Fruit fly (Drosophila melanogaster): ENCODE measurements around the gene X11Lbeta.

The X11Lbeta gene

DNA sequence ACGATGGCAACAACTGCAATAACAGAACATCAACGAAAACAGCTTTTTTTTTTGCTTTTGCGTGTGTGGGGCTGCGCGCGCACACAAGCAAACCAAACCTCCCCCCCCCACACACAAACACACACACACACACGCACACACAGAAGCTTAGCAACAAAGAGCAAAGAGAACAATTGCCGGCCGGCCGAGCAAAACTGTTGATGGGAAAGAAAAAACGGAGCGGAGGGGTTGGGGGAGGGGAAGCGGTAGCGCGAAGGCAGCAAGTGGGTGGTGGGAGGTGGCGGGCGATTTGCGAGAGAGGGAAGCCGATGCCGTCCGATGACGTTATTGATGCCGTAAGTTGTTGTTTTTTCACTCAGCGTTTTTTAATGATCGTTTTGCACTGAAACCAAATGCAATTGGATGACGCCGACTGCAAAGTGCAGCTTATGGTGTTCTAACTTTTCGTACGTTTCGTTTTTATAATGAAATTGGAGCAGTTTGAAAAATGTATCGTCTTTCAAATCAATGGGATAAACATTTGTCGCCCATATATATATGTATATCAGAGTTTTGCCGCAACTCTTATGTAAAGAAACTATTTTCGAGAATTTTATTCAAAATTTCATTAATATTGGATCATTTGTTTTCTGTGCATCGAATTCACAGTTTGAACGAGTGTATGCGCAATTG, 108.3 kb downstream of the X11Lbeta start:
- TF ChIP-seq pan (optimal IDR thresholded peaks at IDR 0.05) (no peak), Dll (optimal IDR thresholded peaks at IDR 0.05) (peak; percentile 64)

dm6 chrX:10737422-10738150, 110.0 kb downstream of the X11Lbeta start:
- TF ChIP-seq EcR (GFP tag; optimal IDR thresholded peaks at IDR 0.05): no peak
- TF ChIP-seq Dll (optimal IDR thresholded peaks at IDR 0.05): no peak
- TF ChIP-seq psq (optimal IDR thresholded peaks at IDR 0.05): no peak
- no peak for TF ChIP-seq CG8478 (optimal IDR thresholded peaks at IDR 0.05)
- no peak for TF ChIP-seq pan (optimal IDR thresholded peaks at IDR 0.05)
- TF ChIP-seq usp (GFP tag; optimal IDR thresholded peaks at IDR 0.05): no peak

DNA sequence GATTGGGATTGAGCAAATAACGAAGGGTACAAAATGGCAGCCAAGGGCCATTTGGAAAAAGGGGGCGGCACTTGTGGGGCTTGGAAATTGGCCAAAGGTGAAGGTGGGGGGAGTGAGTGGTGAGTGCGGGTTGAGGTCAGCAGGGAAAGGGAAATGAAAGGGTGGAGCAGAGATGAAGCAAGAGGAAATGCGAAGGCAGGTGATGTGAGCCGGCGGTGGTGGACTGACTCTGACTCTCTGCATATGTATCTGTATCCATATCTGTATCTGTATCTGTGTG, 110.6 kb downstream of the X11Lbeta start:
- TF ChIP-seq Dll (optimal IDR thresholded peaks at IDR 0.05) (peak; percentile 48), usp (GFP tag; optimal IDR thresholded peaks at IDR 0.05) (no peak)

dm6 chrX:10738835-10739371, 111.4 kb downstream of the X11Lbeta start:
- TF ChIP-seq Dll (optimal IDR thresholded peaks at IDR 0.05) (peak; percentile 57), usp (GFP tag; optimal IDR thresholded peaks at IDR 0.05) (no peak)

DNA sequence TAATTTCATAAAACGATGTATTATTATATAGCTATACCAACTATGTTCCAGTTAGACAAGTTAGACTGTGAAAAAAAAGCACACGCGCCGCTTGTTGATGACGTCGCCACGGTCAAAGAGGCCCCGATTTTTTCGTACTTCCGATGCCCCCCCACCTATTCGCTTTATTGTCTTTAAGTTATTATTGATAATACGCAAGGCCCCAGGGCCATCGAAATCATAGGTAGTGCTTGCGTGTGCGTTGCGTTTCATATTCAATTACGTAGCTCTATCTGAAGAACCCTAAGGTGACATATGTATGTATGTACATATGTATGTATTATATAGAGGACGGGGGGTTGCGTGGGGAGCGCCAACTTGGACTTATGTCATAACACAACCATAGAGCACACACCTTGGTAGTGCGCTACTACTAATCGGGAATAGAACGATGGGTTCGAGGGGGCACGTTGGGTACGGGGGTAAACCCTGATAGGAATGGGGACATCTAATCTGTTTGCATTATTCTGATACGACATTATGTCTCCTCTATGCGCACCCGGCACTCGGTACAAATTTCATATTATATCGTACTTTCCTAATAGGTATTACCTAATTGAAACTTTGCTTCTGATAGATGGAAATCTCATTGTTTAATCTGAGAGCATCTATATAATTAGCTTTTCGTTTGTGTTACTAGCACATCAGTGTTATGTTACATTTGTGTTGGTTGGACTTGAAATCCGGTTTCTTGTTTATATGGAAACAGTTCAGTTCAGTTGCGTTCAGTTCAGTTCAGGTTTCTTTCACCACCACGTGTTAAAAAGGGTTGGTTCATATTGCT, 112.3 kb downstream of the X11Lbeta start:
- TF ChIP-seq usp (GFP tag; optimal IDR thresholded peaks at IDR 0.05) (no peak), psq (optimal IDR thresholded peaks at IDR 0.05) (no peak), CG8478 (optimal IDR thresholded peaks at IDR 0.05) (no peak), pan (optimal IDR thresholded peaks at IDR 0.05) (no peak), EcR (GFP tag; optimal IDR thresholded peaks at IDR 0.05) (no peak), Dll (optimal IDR thresholded peaks at IDR 0.05) (no peak)

dm6 chrX:10740953-10741500, 113.5 kb downstream of the X11Lbeta start:
- TF ChIP-seq psq (optimal IDR thresholded peaks at IDR 0.05): no peak
- no peak for TF ChIP-seq Dll (optimal IDR thresholded peaks at IDR 0.05)
- no peak for TF ChIP-seq EcR (GFP tag; optimal IDR thresholded peaks at IDR 0.05)
- TF ChIP-seq usp (GFP tag; optimal IDR thresholded peaks at IDR 0.05): no peak
- TF ChIP-seq pan (optimal IDR thresholded peaks at IDR 0.05): no peak
- TF ChIP-seq CG8478 (optimal IDR thresholded peaks at IDR 0.05): no peak

DNA sequence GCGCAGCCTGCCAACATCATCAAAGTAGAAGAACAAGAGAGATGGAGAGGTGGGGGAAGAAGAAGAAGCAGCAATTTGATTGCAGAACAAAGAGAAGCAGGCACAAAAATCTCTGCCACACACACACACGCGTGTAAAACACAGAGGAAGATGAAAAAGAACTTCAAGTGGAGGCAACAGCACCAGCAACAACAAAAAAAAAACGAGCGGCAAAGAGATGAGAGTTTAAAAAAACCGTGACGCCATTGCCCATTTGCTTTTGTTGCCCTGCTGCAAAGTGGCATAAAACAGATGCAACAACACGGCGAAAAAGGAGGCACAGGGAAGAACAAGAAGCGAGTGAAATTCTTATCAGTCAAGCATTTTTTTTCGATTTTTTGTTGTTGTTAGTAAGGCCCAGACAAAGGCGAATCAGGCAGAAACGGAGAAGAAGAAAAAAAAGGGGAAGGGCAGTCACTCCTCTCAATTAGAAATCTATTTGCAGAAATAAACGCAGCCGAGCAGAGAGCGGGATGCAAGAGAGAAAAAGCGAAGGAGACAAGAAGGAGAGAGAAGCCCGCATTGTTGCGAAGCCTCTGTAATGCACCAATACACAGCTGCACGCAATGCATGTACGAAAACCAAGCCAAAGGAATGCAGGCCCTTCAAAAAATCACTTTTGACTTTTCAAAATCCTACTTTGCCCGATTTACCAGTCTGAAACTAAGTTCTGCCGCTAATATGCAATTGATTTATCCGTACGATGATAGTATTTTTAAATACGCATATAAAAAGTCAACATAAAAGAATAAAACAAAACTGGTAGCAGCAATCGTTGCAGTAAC, 114.4 kb downstream of the X11Lbeta start:
- TF ChIP-seq EcR (GFP tag; optimal IDR thresholded peaks at IDR 0.05) (peak in 1 of 2 experiments; percentile 59), psq (optimal IDR thresholded peaks at IDR 0.05) (no peak)

dm6 chrX:10742578-10742976, 115.0 kb downstream of the X11Lbeta start:
- TF ChIP-seq psq (optimal IDR thresholded peaks at IDR 0.05) (no peak), Dll (optimal IDR thresholded peaks at IDR 0.05) (no peak), usp (GFP tag; optimal IDR thresholded peaks at IDR 0.05) (no peak), EcR (GFP tag; optimal IDR thresholded peaks at IDR 0.05) (no peak), pan (optimal IDR thresholded peaks at IDR 0.05) (no peak), CG8478 (optimal IDR thresholded peaks at IDR 0.05) (no peak)

DNA sequence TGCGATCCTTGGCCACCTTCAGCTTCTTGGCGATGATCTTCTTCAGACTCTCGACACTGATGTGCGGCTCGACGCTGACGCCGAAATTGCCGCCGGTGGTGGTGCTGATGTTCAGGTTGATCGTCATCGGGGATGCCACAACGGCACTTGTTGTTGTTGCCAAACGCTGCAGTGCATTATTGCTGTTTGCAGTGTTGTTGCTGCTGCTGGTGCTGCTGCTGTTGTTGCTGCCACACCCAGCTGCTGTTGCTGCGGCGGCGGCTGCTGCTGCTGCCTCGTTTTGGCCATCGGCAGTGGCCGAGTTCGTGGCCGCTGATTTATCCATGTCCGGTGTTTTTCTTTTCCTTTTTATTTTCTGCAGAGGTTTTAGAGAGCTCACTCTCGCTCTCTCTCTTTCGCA, 116.3 kb downstream of the X11Lbeta start:
- TF ChIP-seq EcR (GFP tag; optimal IDR thresholded peaks at IDR 0.05): no peak
- TF ChIP-seq usp (GFP tag; optimal IDR thresholded peaks at IDR 0.05): no peak
- no peak for TF ChIP-seq pan (optimal IDR thresholded peaks at IDR 0.05)
- TF ChIP-seq Dll (optimal IDR thresholded peaks at IDR 0.05): no peak
- no peak for TF ChIP-seq psq (optimal IDR thresholded peaks at IDR 0.05)
- TF ChIP-seq CG8478 (optimal IDR thresholded peaks at IDR 0.05): no peak

DNA sequence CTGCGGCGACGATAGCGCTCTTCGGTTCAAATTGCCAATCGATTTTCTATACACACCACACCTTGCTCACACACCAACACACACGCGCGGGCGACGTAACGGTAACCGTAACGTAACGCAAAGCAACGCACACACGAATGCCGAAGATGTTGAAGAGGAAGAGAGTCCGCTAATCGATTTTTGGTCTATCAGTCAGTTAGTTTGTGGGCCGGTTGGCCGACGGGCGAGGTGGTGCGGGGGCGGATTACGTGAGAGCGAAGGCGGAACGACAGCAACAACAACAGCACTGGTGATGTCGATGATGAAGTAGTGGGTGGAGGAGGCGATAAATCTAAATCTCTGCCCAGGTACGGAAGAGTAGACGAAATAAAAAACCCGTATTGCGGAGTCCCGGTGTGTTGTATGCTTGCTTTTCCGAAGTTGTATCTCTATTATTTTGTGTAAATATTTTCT, 116.8 kb downstream of the X11Lbeta start, which contains the start of gene ras:
TSS of gene ras (plus strand) at position 188 of the 453 bp plus-strand sequence.
- TF ChIP-seq EcR (GFP tag; optimal IDR thresholded peaks at IDR 0.05) (no peak), CG8478 (optimal IDR thresholded peaks at IDR 0.05) (no peak), pan (optimal IDR thresholded peaks at IDR 0.05) (no peak)

DNA sequence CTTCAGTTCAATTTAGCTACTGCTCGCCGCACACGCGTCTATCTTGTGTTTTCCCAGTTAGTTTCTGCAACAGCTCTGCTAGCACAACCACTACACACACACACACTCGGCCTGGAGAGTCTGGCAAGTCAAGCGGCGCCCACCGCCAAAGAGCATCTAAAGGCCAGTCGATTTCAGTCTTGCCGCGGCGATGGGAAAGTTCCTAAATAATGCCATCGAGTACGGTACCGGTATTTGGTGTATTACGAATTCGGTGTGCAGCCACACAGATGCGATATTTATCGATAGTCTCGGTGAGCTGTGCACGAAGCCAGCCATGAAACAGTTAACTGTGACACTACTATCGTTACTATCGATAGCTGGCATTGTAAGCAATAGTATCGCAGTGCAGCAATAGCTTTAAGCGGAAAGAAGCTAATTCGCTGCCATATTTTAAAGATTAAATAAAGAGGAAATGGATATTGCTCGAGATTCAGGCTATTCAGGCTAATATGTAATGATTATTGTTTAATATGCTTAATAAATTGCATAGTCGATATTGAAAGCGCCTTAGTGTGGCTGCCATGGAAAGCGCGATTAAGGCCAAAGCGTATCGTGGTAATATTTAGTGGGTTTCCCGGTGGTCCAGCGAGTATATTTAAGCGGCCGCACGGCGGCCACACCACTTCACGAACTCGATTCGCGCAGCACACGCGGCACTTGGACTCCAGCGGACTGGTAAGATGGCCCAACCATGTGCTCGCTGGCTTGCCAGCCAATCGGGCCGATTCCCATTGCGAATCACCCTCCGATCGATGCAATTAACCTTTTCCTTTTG, 117.4 kb downstream of the X11Lbeta start, which contains the start of gene stx:
TSS of gene stx (minus strand) at position 171 of the 817 bp plus-strand sequence.
- TF ChIP-seq pan (optimal IDR thresholded peaks at IDR 0.05) (no peak), CG8478 (optimal IDR thresholded peaks at IDR 0.05) (no peak), Dll (optimal IDR thresholded peaks at IDR 0.05) (no peak), psq (optimal IDR thresholded peaks at IDR 0.05) (no peak), usp (GFP tag; optimal IDR thresholded peaks at IDR 0.05) (no peak), EcR (GFP tag; optimal IDR thresholded peaks at IDR 0.05) (no peak)
